Fruit fly (Drosophila melanogaster) whole organism, wandering third instar larva: Measurements from ENCODE around the gene CG4045.

Experiments used
- CG32264 ChIP-seq: fragments of 200-800 bp; sonication (Bioruptor generic); optimal IDR thresholded peaks from 2 replicates; lab custom pipeline; 2016; ENCODE audit warnings: missing biosample characterization, missing genetic modification characterization
- Dfd ChIP-seq: fragments of >200 bp; optimal IDR thresholded peaks from 2 replicates; lab custom pipeline; 2017; ENCODE audit warnings: missing biosample characterization, missing genetic modification characterization
- Dif ChIP-seq: fragments of 200-275, 200-300 bp; sonication (Bioruptor generic); optimal IDR thresholded peaks from 2 replicates; lab custom pipeline; 2018; ENCODE audit warnings: missing biosample characterization, missing genetic modification characterization; ENCODE audit not compliant: partially characterized antibody
- HLH106 ChIP-seq: fragments of 200-800 bp; optimal IDR thresholded peaks from 3 replicates; lab custom pipeline; 2019; ENCODE audit warnings: missing biosample characterization, mild to moderate bottlenecking, missing genetic modification characterization, moderate library complexity
- Hr78 ChIP-seq: fragments of >200 bp; optimal IDR thresholded peaks from 2 replicates; lab custom pipeline; 2017; ENCODE audit warnings: missing biosample characterization, missing genetic modification characterization
- N ChIP-seq: fragments of >200 bp; optimal IDR thresholded peaks from 2 replicates; lab custom pipeline; 2018; ENCODE audit warnings: missing biosample characterization, missing external identifiers, missing genetic modification characterization
- Rel ChIP-seq, 2 experiments: fragments of 200-800 bp; sonication (Bioruptor generic) in 1 of 2; optimal IDR thresholded peaks; 2 replicates in 1 of 2; 3 replicates in 1 of 2; lab custom pipeline; 2016 to 2019; ENCODE audit warnings: mild to moderate bottlenecking in 2 of 2, missing biosample characterization in 2 of 2, missing genetic modification characterization in 2 of 2, moderate library complexity in 1 of 2
- Vsx2 ChIP-seq: fragments of 200-300, 225-300 bp; sonication (Bioruptor generic); optimal IDR thresholded peaks from 2 replicates; lab custom pipeline; 2018; ENCODE audit warnings: missing biosample characterization, missing genetic modification characterization; ENCODE audit not compliant: partially characterized antibody
- br ChIP-seq: fragments of 200-800 bp; sonication (Bioruptor generic); optimal IDR thresholded peaks from 2 replicates; lab custom pipeline; 2016; ENCODE audit warnings: missing biosample characterization, missing genetic modification characterization
- h ChIP-seq: fragments of 200-800 bp; sonication (Bioruptor generic); optimal IDR thresholded peaks from 3 replicates; lab custom pipeline; 2016; ENCODE audit warnings: missing biosample characterization, mild to moderate bottlenecking, missing genetic modification characterization
- jim ChIP-seq: fragments of 175-275, 200-325 bp; sonication (Bioruptor generic); optimal IDR thresholded peaks from 2 replicates; lab custom pipeline; 2016; ENCODE audit warnings: missing biosample characterization, mild to moderate bottlenecking, missing genetic modification characterization
- pan ChIP-seq: fragments of >200 bp; optimal IDR thresholded peaks from 2 replicates; lab custom pipeline; 2017

DNA sequence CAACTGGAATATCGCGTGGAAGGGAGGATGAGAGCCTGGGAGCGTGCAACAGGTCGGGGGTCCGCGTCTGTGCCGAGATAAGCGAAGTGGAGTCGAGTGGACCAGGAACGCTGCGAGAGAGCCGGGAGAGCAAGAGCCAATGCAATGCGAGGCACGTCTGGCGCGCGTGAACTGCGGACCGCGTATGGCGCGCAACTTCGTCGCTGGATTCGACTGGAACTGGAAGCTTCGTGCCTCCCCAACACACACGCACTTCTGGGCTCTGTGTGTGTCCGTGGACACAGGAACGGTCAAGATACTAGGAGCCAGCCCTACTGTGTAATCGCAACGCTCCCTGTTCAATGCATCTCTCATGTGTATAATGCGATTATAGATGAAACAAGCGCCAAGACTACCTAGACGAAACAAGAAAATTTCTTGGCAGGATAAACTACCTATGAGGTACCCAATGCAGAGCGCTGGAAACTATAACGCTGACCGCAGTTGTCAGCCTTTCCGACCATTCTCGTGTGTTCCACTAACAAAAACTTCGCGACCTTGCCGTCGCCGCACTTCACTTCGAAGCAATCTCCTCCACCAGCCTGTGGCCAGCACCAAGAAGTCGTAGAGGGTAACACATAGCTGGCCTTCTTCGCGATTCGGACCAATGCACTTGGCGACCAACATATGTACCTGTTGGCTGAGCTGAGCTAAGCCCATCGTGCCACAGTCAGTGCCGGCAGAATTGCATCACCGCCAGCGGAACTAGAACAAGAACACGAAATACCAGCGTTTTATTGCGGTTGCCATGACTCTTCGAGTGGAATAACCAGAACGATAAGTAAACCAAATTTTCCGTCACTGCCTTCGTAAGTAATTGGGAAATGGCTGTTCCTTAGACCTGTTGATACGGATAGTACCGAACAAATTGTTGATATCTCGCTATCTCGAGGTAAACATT lies 3.6 kb downstream of the CG4045 start, which contains the start of gene Rtca:
- TF ChIP-seq br (peak; percentile 90), HLH106 (tag; lab: Kevin White, UChicago) (peak; percentile 83), h (GFP tag; lab: Kevin White, UChicago) (peak; percentile 91), Rel (GFP tag; optimal IDR thresholded peaks at IDR 0.05; lab: Kevin White, UChicago) (peak; percentile 38), Rel (tag; optimal IDR thresholded peaks at IDR 0.05; lab: Kevin White, UChicago) (peak; percentile 54), pan (lab: Kevin White, UChicago) (no peak), CG32264 (GFP tag; lab: Kevin White, UChicago) (peak; percentile 58), jim (GFP tag; lab: Kevin White, UChicago) (no peak), Hr78 (GFP tag; lab: Kevin White, UChicago) (no peak), N (GFP tag; lab: Kevin White, UChicago) (no peak), Dfd (GFP tag; lab: Kevin White, UChicago) (no peak), Dif (peak; percentile 79), Vsx2 (GFP tag; lab: Kevin White, UChicago) (no peak)
